Worm (Caenorhabditis elegans) whole organism, young adult: ENCODE results near the gene Y43E12A.2.

Experiments used
- B0261.1 ChIP-seq: sonication (generic microtip); optimal IDR thresholded peaks from 2 replicates; lab custom pipeline; 2016; ENCODE audit warnings: mild to moderate bottlenecking, missing genetic modification characterization, moderate library complexity, missing compliant biosample characterization
- C17E4.6 ChIP-seq: fragments of 200-800 bp; sonication (Bioruptor generic); IDR thresholded peaks from 2 replicates; pipeline ENCODE4 v1.3.6; 2022; ENCODE audit warnings: missing genetic modification reagents, missing genetic modification characterization, missing compliant biosample characterization
- D2030.7 ChIP-seq: fragments of 200-800 bp; sonication (Bioruptor generic); IDR thresholded peaks from 2 replicates; pipeline ENCODE4 v1.3.6; 2022; ENCODE audit warnings: missing genetic modification reagents, missing genetic modification characterization, missing compliant biosample characterization
- F22D6.2 ChIP-seq: sonication (generic microtip); optimal IDR thresholded peaks from 2 replicates; lab custom pipeline; 2016; ENCODE audit warnings: mild to moderate bottlenecking, missing genetic modification characterization, missing compliant biosample characterization
- F33H1.4 ChIP-seq: fragments of 200-800 bp; sonication (Bioruptor generic); IDR thresholded peaks from 2 replicates; pipeline ENCODE4 v1.3.6; 2022; ENCODE audit warnings: missing genetic modification reagents, missing genetic modification characterization, missing compliant biosample characterization
- F52B5.7 ChIP-seq: sonication (generic microtip); optimal IDR thresholded peaks from 2 replicates; lab custom pipeline; 2016; ENCODE audit warnings: mild to moderate bottlenecking, missing genetic modification characterization, missing compliant biosample characterization
- F57A8.1 ChIP-seq: fragments of 200-800 bp; sonication (Bioruptor generic); optimal IDR thresholded peaks from 2 replicates; lab custom pipeline; 2018; ENCODE audit warnings: mild to moderate bottlenecking, missing genetic modification characterization, moderate library complexity, missing compliant biosample characterization
- T26A5.8 ChIP-seq: sonication (generic microtip); optimal IDR thresholded peaks from 2 replicates; lab custom pipeline; 2016; ENCODE audit warnings: missing genetic modification characterization, missing compliant biosample characterization
- Y53F4B.3 ChIP-seq: fragments of 200-800 bp; sonication (Bioruptor generic); IDR thresholded peaks from 2 replicates; pipeline ENCODE4 v1.3.6; 2022; ENCODE audit warnings: missing genetic modification reagents, missing genetic modification characterization, missing compliant biosample characterization
- Y67H2A.10 ChIP-seq: fragments of 200-800 bp; sonication (Bioruptor generic); conservative IDR thresholded peaks from 2 replicates; pipeline ENCODE4 v1.3.6; 2022; ENCODE audit warnings: missing genetic modification reagents, missing genetic modification characterization, missing compliant biosample characterization
- Y95B8A.8 ChIP-seq: fragments of 200-800 bp; sonication (Bioruptor generic); IDR thresholded peaks from 2 replicates; pipeline ENCODE4 v1.3.6; 2022; ENCODE audit warnings: missing genetic modification reagents, missing genetic modification characterization, missing compliant biosample characterization
- aptf-2 ChIP-seq: fragments of 200-800 bp; sonication (Bioruptor generic); conservative IDR thresholded peaks from 2 replicates; pipeline ENCODE4 v1.3.6; 2022; ENCODE audit warnings: missing genetic modification reagents, missing genetic modification characterization, missing compliant biosample characterization
- attf-3 ChIP-seq: fragments of 200-800 bp; sonication (Bioruptor generic); conservative IDR thresholded peaks from 2 replicates; pipeline ENCODE4 v1.3.6; 2022; ENCODE audit warnings: missing genetic modification reagents, missing genetic modification characterization, missing compliant biosample characterization
- attf-5 ChIP-seq: fragments of 200-800 bp; sonication (Bioruptor generic); optimal IDR thresholded peaks from 2 replicates; lab custom pipeline; 2018; ENCODE audit warnings: mild to moderate bottlenecking, missing genetic modification characterization, missing compliant biosample characterization
- ceh-100 ChIP-seq: fragments of 200-800 bp; sonication (Bioruptor generic); IDR thresholded peaks from 2 replicates; pipeline ENCODE4 v1.3.6; 2022; ENCODE audit warnings: missing genetic modification reagents, missing genetic modification characterization, missing compliant biosample characterization
- ceh-27 ChIP-seq: fragments of 200-800 bp; sonication (Bioruptor generic); optimal IDR thresholded peaks from 2 replicates; lab custom pipeline; 2018; ENCODE audit warnings: mild to moderate bottlenecking, missing genetic modification characterization, moderate library complexity, missing compliant biosample characterization
- ceh-40 ChIP-seq: fragments of 200-800 bp; sonication (Bioruptor generic); IDR thresholded peaks from 2 replicates; pipeline ENCODE4 v1.3.6; 2022; ENCODE audit warnings: missing genetic modification characterization, missing compliant biosample characterization
- ceh-79 ChIP-seq: sonication (generic microtip); optimal IDR thresholded peaks from 2 replicates; lab custom pipeline; 2017; ENCODE audit warnings: mild to moderate bottlenecking, missing genetic modification characterization, missing compliant biosample characterization
- chd-7 ChIP-seq: sonication (generic microtip); optimal IDR thresholded peaks from 2 replicates; lab custom pipeline; 2016; ENCODE audit warnings: mild to moderate bottlenecking, missing genetic modification characterization, moderate library complexity, missing compliant biosample characterization
- die-1 ChIP-seq: sonication (generic microtip); optimal IDR thresholded peaks from 2 replicates; lab custom pipeline; 2016; ENCODE audit warnings: missing genotype, mild to moderate bottlenecking, missing genetic modification characterization, missing compliant biosample characterization
- ets-4 ChIP-seq: fragments of 200-800 bp; sonication (Bioruptor generic); optimal IDR thresholded peaks from 2 replicates; lab custom pipeline; 2018; ENCODE audit warnings: mild to moderate bottlenecking, missing genetic modification characterization, missing compliant biosample characterization
- fkh-3 ChIP-seq: sonication (generic microtip); optimal IDR thresholded peaks from 2 replicates; lab custom pipeline; 2016; ENCODE audit warnings: mild to moderate bottlenecking, missing genetic modification characterization, missing compliant biosample characterization
- hmg-20 ChIP-seq: fragments of 200-800 bp; sonication (Bioruptor generic); IDR thresholded peaks from 2 replicates; pipeline ENCODE4 v1.3.6; 2022; ENCODE audit warnings: missing genetic modification reagents, missing genetic modification characterization, missing compliant biosample characterization
- lin-35 ChIP-seq, 3 experiments: fragments of 150-350 bp in 2 of 3; sonication (generic microtip) in 1 of 3; optimal IDR thresholded peaks; 2 replicates each; lab custom pipeline; 2014 to 2018; ENCODE audit warnings: missing biosample characterization in 3 of 3, missing genetic modification characterization in 3 of 3, missing genetic modification reagents in 3 of 3
- lin-40 ChIP-seq: sonication (generic microtip); optimal IDR thresholded peaks from 2 replicates; lab custom pipeline; 2016; ENCODE audit warnings: missing genetic modification characterization, mild to moderate bottlenecking, missing compliant biosample characterization, missing genotype, missing genetic modification reagents
- lsl-1 ChIP-seq: fragments of 200-800 bp; sonication (Bioruptor generic); optimal IDR thresholded peaks from 2 replicates; lab custom pipeline; 2018; ENCODE audit warnings: mild to moderate bottlenecking, missing genetic modification characterization, moderate library complexity, missing compliant biosample characterization
- madf-10 ChIP-seq: sonication (generic microtip); optimal IDR thresholded peaks from 2 replicates; lab custom pipeline; 2016; ENCODE audit warnings: mild to moderate bottlenecking, missing genetic modification characterization, missing compliant biosample characterization
- mel-28 ChIP-seq: sonication (generic microtip); optimal IDR thresholded peaks from 2 replicates; lab custom pipeline; 2016; ENCODE audit warnings: borderline replicate concordance, mild to moderate bottlenecking, missing genetic modification characterization, missing compliant biosample characterization
- mxl-1 ChIP-seq: sonication (generic microtip); optimal IDR thresholded peaks from 2 replicates; lab custom pipeline; 2016; ENCODE audit warnings: missing genetic modification characterization, missing compliant biosample characterization
- nfya-2 ChIP-seq: fragments of 200-800 bp; sonication (Bioruptor generic); IDR thresholded peaks from 2 replicates; pipeline ENCODE4 v1.3.6; 2022; ENCODE audit warnings: missing genetic modification reagents, missing genetic modification characterization, missing compliant biosample characterization
- nhr-27 ChIP-seq: fragments of 200-800 bp; sonication (Bioruptor generic); optimal IDR thresholded peaks from 2 replicates; lab custom pipeline; 2018; ENCODE audit warnings: mild to moderate bottlenecking, missing genetic modification characterization, moderate library complexity, missing compliant biosample characterization
- nhr-80 ChIP-seq: sonication (generic microtip); optimal IDR thresholded peaks from 2 replicates; lab custom pipeline; 2016; ENCODE audit warnings: missing genetic modification characterization, missing compliant biosample characterization
- pha-4 ChIP-seq: fragments of 150-350 bp; sonication (generic microtip); optimal IDR thresholded peaks from 2 replicates; lab custom pipeline; 2014; ENCODE audit warnings: missing biosample characterization, missing genetic modification reagents, missing genetic modification characterization
- sea-2 ChIP-seq: fragments of 200-800 bp; sonication (Bioruptor generic); IDR thresholded peaks from 2 replicates; pipeline ENCODE4 v1.3.6; 2022; ENCODE audit warnings: missing genetic modification characterization, missing compliant biosample characterization
- snpc-3.4 ChIP-seq: sonication (generic microtip); optimal IDR thresholded peaks from 2 replicates; lab custom pipeline; 2017; ENCODE audit warnings: missing genetic modification characterization, mild to moderate bottlenecking, missing compliant biosample characterization, antibody characterized with exemption, moderate library complexity, missing genotype, missing genetic modification reagents
- somi-1 ChIP-seq: fragments of 200-800 bp; sonication (Bioruptor generic); optimal IDR thresholded peaks from 2 replicates; lab custom pipeline; 2018; ENCODE audit warnings: mild to moderate bottlenecking, missing genetic modification characterization, missing compliant biosample characterization
- tbp1 ChIP-seq: fragments of 200-800 bp; sonication (Bioruptor generic); optimal IDR thresholded peaks from 2 replicates; lab custom pipeline; 2018; ENCODE audit warnings: mild to moderate bottlenecking, missing genetic modification characterization, missing compliant biosample characterization
- unc-130 ChIP-seq: sonication (generic microtip); optimal IDR thresholded peaks from 2 replicates; lab custom pipeline; 2016; ENCODE audit warnings: missing genetic modification reagents, missing genetic modification characterization, missing compliant biosample characterization
- zfh-2 ChIP-seq: fragments of 200-800 bp; sonication (Bioruptor generic); conservative IDR thresholded peaks from 2 replicates; pipeline ENCODE4 v1.3.6; 2022; ENCODE audit warnings: missing genetic modification reagents, missing genetic modification characterization, missing compliant biosample characterization
- zim-3 ChIP-seq: sonication (generic microtip); optimal IDR thresholded peaks from 2 replicates; lab custom pipeline; 2017; ENCODE audit warnings: mild to moderate bottlenecking, missing genetic modification characterization, moderate library complexity, missing compliant biosample characterization
- ztf-18 ChIP-seq: sonication (generic microtip); optimal IDR thresholded peaks from 2 replicates; lab custom pipeline; 2016; ENCODE audit warnings: missing genotype, mild to moderate bottlenecking, missing genetic modification characterization, missing compliant biosample characterization
- ztf-22 ChIP-seq: fragments of 200-800 bp; sonication (Bioruptor generic); optimal IDR thresholded peaks from 2 replicates; lab custom pipeline; 2018; ENCODE audit warnings: mild to moderate bottlenecking, missing genetic modification characterization, moderate library complexity, missing compliant biosample characterization
- ztf-28 ChIP-seq: fragments of 200-800 bp; sonication (Bioruptor generic); IDR thresholded peaks from 2 replicates; pipeline ENCODE4 v1.3.6; 2022; ENCODE audit warnings: missing genetic modification reagents, missing genetic modification characterization, missing compliant biosample characterization

The Y43E12A.2 gene

DNA sequence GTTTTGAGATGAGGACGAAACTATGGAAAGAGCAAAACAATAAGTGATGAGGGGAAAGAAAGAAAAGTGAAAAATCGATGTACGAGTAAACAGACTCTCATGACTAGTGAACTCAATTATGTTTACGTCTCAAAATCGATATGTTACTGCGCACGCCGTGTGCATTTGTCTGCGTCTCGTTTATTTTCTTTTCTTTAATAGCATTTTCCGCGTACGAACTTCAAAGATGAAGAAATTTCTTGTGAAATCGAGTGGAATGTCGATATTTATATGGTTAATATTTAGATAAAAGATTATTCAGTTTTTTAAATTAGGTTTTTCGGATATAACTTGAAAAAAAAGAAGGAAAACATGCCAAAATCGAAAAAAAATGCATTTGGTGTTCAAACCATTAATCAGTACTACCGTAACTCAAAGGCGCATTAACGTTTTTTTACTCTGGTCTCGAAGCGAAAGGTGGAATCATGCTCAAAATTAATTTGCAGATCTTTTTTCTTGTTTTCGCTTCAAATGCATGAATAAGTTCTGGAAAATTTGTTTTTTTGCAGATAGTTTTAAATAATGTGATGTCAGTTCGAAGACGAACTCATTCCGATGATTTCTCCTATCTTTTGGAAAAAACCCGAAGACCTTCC is 44.8 kb upstream of the Y43E12A.2 start, which contains the start of gene fic-1 (continued):
- TF ChIP-seq zim-3 (tag; lab: Kevin White, UChicago), result no peak
- TF ChIP-seq F57A8.1, result no peak
- TF ChIP-seq ztf-18, result peak; percentile 59
- TF ChIP-seq mel-28 (tag; lab: Kevin White, UChicago), result no peak
- no peak for TF ChIP-seq C17E4.6 (GFP tag; lab: Robert Waterston, UW)
- no peak for TF ChIP-seq nhr-27 (tag; lab: Kevin White, UChicago)
- TF ChIP-seq snpc-3.4 (tag; lab: Kevin White, UChicago), result peak; percentile 10
- TF ChIP-seq Y67H2A.10 (GFP tag; lab: Robert Waterston, UW), result no peak
- TF ChIP-seq D2030.7, result 0 out of 2 replicates have a peak, but pooled peaks have one; percentile 19
- TF ChIP-seq sea-2 (GFP tag; lab: Robert Waterston, UW), result no peak
- no peak for TF ChIP-seq chd-7 (tag; lab: Kevin White, UChicago)
- TF ChIP-seq attf-3 (GFP tag; lab: Robert Waterston, UW), result no peak
- TF ChIP-seq F33H1.4 (GFP tag; lab: Robert Waterston, UW), result peak; percentile 87
- TF ChIP-seq tbp1 (GFP tag; lab: Kevin White, UChicago), result no peak
- no peak for TF ChIP-seq unc-130 (GFP tag; lab: Kevin White, UChicago)
- TF ChIP-seq mxl-1, result no peak
- no peak for TF ChIP-seq ztf-28
- no peak for TF ChIP-seq ceh-100 (GFP tag; lab: Robert Waterston, UW)
- TF ChIP-seq zfh-2 (GFP tag; lab: Robert Waterston, UW), result no peak
- no peak for TF ChIP-seq ceh-79 (tag; lab: Kevin White, UChicago)
- no peak for TF ChIP-seq nhr-80 (tag; lab: Kevin White, UChicago)
- TF ChIP-seq ztf-22 (GFP tag; lab: Kevin White, UChicago), result no peak
- TF ChIP-seq lsl-1 (GFP tag; lab: Kevin White, UChicago), result peak; percentile 86
- TF ChIP-seq F52B5.7 (tag; lab: Kevin White, UChicago), result no peak
- TF ChIP-seq die-1, result no peak
- TF ChIP-seq nfya-2 (GFP tag; lab: Robert Waterston, UW), result no peak
- TF ChIP-seq fkh-3 (tag; lab: Kevin White, UChicago), result no peak
- no peak for TF ChIP-seq F22D6.2 (tag; lab: Kevin White, UChicago)
- no peak for TF ChIP-seq ceh-40
- TF ChIP-seq Y95B8A.8 (GFP tag; lab: Robert Waterston, UW), result no peak
- no peak for TF ChIP-seq T26A5.8 (tag; lab: Kevin White, UChicago)
- peak; percentile 31 for TF ChIP-seq ceh-27 (GFP tag; lab: Kevin White, UChicago)
- no peak for TF ChIP-seq lin-40
- TF ChIP-seq lin-35 (GFP tag; optimal IDR thresholded peaks at IDR 0.05; lab: Kevin White, UChicago), result peak in 1 of 3 experiments; percentile 64
- TF ChIP-seq somi-1, result no peak
- no peak for TF ChIP-seq Y53F4B.3
- TF ChIP-seq attf-5, result peak; percentile 54
- TF ChIP-seq madf-10 (tag; lab: Kevin White, UChicago), result peak; percentile 14
- TF ChIP-seq aptf-2 (GFP tag; lab: Robert Waterston, UW), result no peak
- TF ChIP-seq pha-4 (tag; lab: Kevin White, UChicago), result no peak
- TF ChIP-seq hmg-20 (GFP tag; lab: Robert Waterston, UW), result no peak
- no peak for TF ChIP-seq ets-4
- no peak for TF ChIP-seq B0261.1
- TF ChIP-seq, all 124 proteins: peak for 20
